Worm (Caenorhabditis elegans) whole organism, late embryonic: ENCODE data around the gene F40A3.1.

Source experiments
- F13H6.1 ChIP-seq: sonication (generic microtip); optimal IDR thresholded peaks from 2 replicates; lab custom pipeline; 2016; ENCODE audit warnings: missing genetic modification characterization, missing compliant biosample characterization
- ama-1 ChIP-seq: fragments of 150-350 bp; optimal IDR thresholded peaks from 2 replicates; lab custom pipeline; 2014
- fax-1 ChIP-seq: sonication (generic microtip); optimal IDR thresholded peaks from 2 replicates; lab custom pipeline; 2016; ENCODE audit warnings: missing genotype, missing genetic modification characterization, missing compliant biosample characterization
- fkh-10 ChIP-seq: fragments of 150-350 bp; optimal IDR thresholded peaks from 2 replicates; lab custom pipeline; 2014; ENCODE audit warnings: missing biosample characterization, missing genetic modification reagents, missing genetic modification characterization
- nhr-11 ChIP-seq: fragments of 150-350 bp; optimal IDR thresholded peaks from 2 replicates; lab custom pipeline; 2014; ENCODE audit warnings: missing biosample characterization, missing genetic modification characterization
- odd-2 ChIP-seq: sonication (generic microtip); optimal IDR thresholded peaks from 2 replicates; lab custom pipeline; 2017; ENCODE audit warnings: antibody characterized with exemption, mild to moderate bottlenecking, missing genetic modification characterization, missing compliant biosample characterization
- pat-9 ChIP-seq: fragments of 200-800 bp; sonication (Bioruptor generic); optimal IDR thresholded peaks from 2 replicates; lab custom pipeline; 2018; ENCODE audit warnings: mild to moderate bottlenecking, missing genetic modification characterization, moderate library complexity, missing compliant biosample characterization
- pqm-1 ChIP-seq: sonication (generic microtip); optimal IDR thresholded peaks from 2 replicates; lab custom pipeline; 2016; ENCODE audit warnings: missing genetic modification characterization, missing compliant biosample characterization
- tbx-2 ChIP-seq: sonication (generic microtip); optimal IDR thresholded peaks from 2 replicates; lab custom pipeline; 2016; ENCODE audit warnings: missing genetic modification characterization, missing compliant biosample characterization
- unc-55 ChIP-seq: sonication (generic microtip); optimal IDR thresholded peaks from 2 replicates; lab custom pipeline; 2017; ENCODE audit warnings: missing biosample characterization, missing genetic modification reagents, missing genetic modification characterization
- zip-5 ChIP-seq: sonication (generic microtip); optimal IDR thresholded peaks from 2 replicates; lab custom pipeline; 2016; ENCODE audit warnings: missing genetic modification characterization, missing compliant biosample characterization

ce11 chrV:7925483-7925882, 34.2 kb downstream of the F40A3.1 start, which contains the start of gene srsx-7:
- no peak for TF ChIP-seq tbx-2 (tag; lab: Kevin White, UChicago)
- no peak for TF ChIP-seq fax-1
- no peak for TF ChIP-seq nhr-11 (tag; lab: Kevin White, UChicago)
- TF ChIP-seq odd-2 (tag; lab: Kevin White, UChicago), result no peak
- TF ChIP-seq pat-9 (tag; lab: Kevin White, UChicago), result no peak
- TF ChIP-seq unc-55 (GFP tag; lab: Kevin White, UChicago), result no peak
- TF ChIP-seq zip-5, result no peak
- no peak for TF ChIP-seq F13H6.1 (tag; lab: Kevin White, UChicago)
- no peak for TF ChIP-seq ama-1
- no peak for TF ChIP-seq fkh-10 (GFP tag; lab: Kevin White, UChicago)
- no peak for TF ChIP-seq pqm-1 (tag; lab: Kevin White, UChicago)
